Worm (Caenorhabditis elegans) whole organism, L2 larva: Measurements from ENCODE around the gene Y43F8C.16.
"Not testable (repeated sequence)": the region's sequence is repeated elsewhere in the genome, so short reads cannot be mapped to it uniquely, and the experiment has no call there.

Experiments
- ama-1 ChIP-seq: fragments of 150-350 bp; optimal IDR thresholded peaks from 2 replicates; lab custom pipeline; 2018; ENCODE audit warnings: inconsistent platforms
- dmd-4 ChIP-seq: sonication (generic microtip); optimal IDR thresholded peaks from 2 replicates; lab custom pipeline; 2017; ENCODE audit warnings: missing biosample characterization, missing genetic modification characterization
- lin-39 ChIP-seq: fragments of 150-350 bp; optimal IDR thresholded peaks from 2 replicates; lab custom pipeline; 2014; ENCODE audit warnings: missing biosample characterization, missing genetic modification reagents, missing genetic modification characterization
- mab-5 ChIP-seq: fragments of 150-350 bp; optimal IDR thresholded peaks from 2 replicates; lab custom pipeline; 2014; ENCODE audit warnings: missing biosample characterization, missing genetic modification characterization
- nhr-12 ChIP-seq: fragments of 150-350 bp; optimal IDR thresholded peaks from 2 replicates; lab custom pipeline; 2014; ENCODE audit warnings: missing biosample characterization, missing genetic modification characterization
- skn-1 ChIP-seq: sonication (generic microtip); optimal IDR thresholded peaks from 2 replicates; lab custom pipeline; 2017; ENCODE audit warnings: missing biosample characterization, missing genetic modification characterization
- snpc-4 ChIP-seq: fragments of 150-350 bp; optimal IDR thresholded peaks from 2 replicates; lab custom pipeline; 2014; ENCODE audit warnings: missing biosample characterization, missing genetic modification characterization

ce11 chrV:19711646-19712045, 3.7 kb downstream of the Y43F8C.16 start, which contains the start of gene Y43F8C.23:
- not testable (repeated sequence) for TF ChIP-seq ama-1; lin-39 (tag; lab: Kevin White, UChicago); dmd-4 (tag; lab: Kevin White, UChicago); snpc-4; skn-1 (tag; lab: Kevin White, UChicago); nhr-12 (tag; lab: Kevin White, UChicago); mab-5 (tag; lab: Kevin White, UChicago)
